Fruit fly (Drosophila melanogaster) whole organism, embryonic: ENCODE data around the gene ND-13A.

Experiments used
- CG12299 ChIP-seq: fragments of 200-800 bp; sonication (Bioruptor generic); optimal IDR thresholded peaks from 2 replicates; lab custom pipeline; 2018; ENCODE audit warnings: missing biosample characterization, mild to moderate bottlenecking, missing genetic modification characterization
- CG8290 ChIP-seq, 3 experiments: fragments of 200-800 bp; sonication (Bioruptor generic); optimal IDR thresholded peaks; 2 replicates each; lab custom pipeline; 2016 to 2019; ENCODE audit warnings: missing biosample characterization in 3 of 3, missing genetic modification characterization in 3 of 3, mild to moderate bottlenecking in 2 of 3, moderate library complexity in 1 of 3
- Ets65A ChIP-seq: fragments of 200-800 bp; sonication (Bioruptor generic); peaks from one replicate; lab custom pipeline; 2016; ENCODE audit warnings: missing biosample characterization, missing genetic modification characterization
- lola ChIP-seq, 3 experiments: fragments of >200 bp in 2 of 3; fragments of 200-800 bp in 1 of 3; sonication (Bioruptor generic) in 1 of 3; optimal IDR thresholded peaks; 2 replicates each; lab custom pipeline; 2017 to 2019; ENCODE audit warnings: missing biosample characterization in 3 of 3, missing genetic modification characterization in 3 of 3, mild to moderate bottlenecking in 1 of 3, moderate library complexity in 1 of 3
- psq ChIP-seq: fragments of 200-800 bp; sonication (Bioruptor generic); optimal IDR thresholded peaks from 2 replicates; lab custom pipeline; 2017; ENCODE audit warnings: missing biosample characterization, missing genetic modification characterization
- ranshi ChIP-seq: fragments of 200-800 bp; sonication (Bioruptor generic); IDR thresholded peaks from 2 replicates; pipeline ENCODE4 v1.3.6; 2022; ENCODE audit warnings: missing biosample characterization, missing genetic modification characterization
- vvl ChIP-seq: fragments of 200-800 bp; sonication (Bioruptor generic); IDR thresholded peaks from 2 replicates; pipeline ENCODE4 v1.3.6; 2022; ENCODE audit warnings: missing biosample characterization, missing genetic modification characterization

dm6 chr2L:5089642-5090041 lies 10.4 kb downstream of the ND-13A start:
- TF ChIP-seq Ets65A (GFP tag; lab: Kevin White, UChicago) (no peak), vvl (GFP tag; lab: Robert Waterston, UW) (no peak), lola (GFP tag; optimal IDR thresholded peaks at IDR 0.05; lab: Kevin White, UChicago) (no peak), CG8290 (GFP tag; optimal IDR thresholded peaks at IDR 0.05; lab: Kevin White, UChicago) (no peak), CG8290 (tag; optimal IDR thresholded peaks at IDR 0.05; lab: Kevin White, UChicago) (no peak), psq (GFP tag; lab: Kevin White, UChicago) (no peak), CG12299 (tag; lab: Kevin White, UChicago) (no peak), ranshi (GFP tag; lab: Robert Waterston, UW) (no peak)
